Fruit fly (Drosophila melanogaster): Measurements from ENCODE around the gene RhoGAP92B.

Gene RhoGAP92B

DNA sequence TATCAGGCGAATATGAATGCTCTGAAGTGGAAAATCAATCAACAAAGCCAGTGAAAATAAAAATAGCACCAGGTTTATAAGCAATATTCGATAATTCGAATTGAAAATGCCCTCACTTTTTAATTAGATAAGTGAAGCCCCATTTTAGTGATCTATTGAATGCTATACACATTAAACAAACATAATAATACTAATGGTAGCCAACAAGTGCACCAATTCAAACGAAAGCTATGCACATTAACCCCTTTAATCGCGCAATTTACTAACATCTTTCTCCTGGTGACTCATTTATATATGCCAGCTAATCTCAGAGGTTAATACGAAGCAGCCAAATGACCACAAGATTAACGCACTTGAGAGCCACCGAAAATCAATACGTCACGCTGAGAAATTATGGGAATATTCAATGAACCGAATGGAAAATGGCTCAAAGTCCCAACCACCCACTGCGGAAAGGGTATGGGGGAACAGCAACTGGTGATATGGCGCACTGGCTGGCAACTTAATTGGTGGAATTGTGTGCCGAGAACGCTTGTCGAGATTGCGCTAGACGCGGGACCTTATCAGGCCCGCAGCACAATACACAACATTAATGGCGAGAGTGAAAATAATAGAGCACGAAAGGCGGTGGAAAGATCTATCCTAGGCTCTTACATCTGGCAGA is 45.5 kb upstream of the RhoGAP92B start (continued):
- TF ChIP-seq nerfin-1 (tag; optimal IDR thresholded peaks at IDR 0.05) (no peak), amos (GFP tag; IDR thresholded peaks at IDR 0.05; ENCODE audit: partially characterized antibody) (no peak), Gug (GFP tag; IDR thresholded peaks at IDR 0.05) (peak; percentile 39; the same call in 1 of the 4 replicates), CG10209 (GFP tag; optimal IDR thresholded peaks at IDR 0.05) (no peak), dpn (GFP tag; optimal IDR thresholded peaks at IDR 0.05) (no peak), CG12104 (GFP tag; optimal IDR thresholded peaks at IDR 0.05) (no peak), Ets97D (GFP tag; optimal IDR thresholded peaks at IDR 0.05) (no peak), CG7987 (GFP tag; optimal IDR thresholded peaks at IDR 0.05) (peak; percentile 18), wor (GFP tag; IDR thresholded peaks at IDR 0.05) (no peak), fu2 (GFP tag; optimal IDR thresholded peaks at IDR 0.05) (no peak), CG14014 (GFP tag; IDR thresholded peaks at IDR 0.05) (no peak), CG9609 (GFP tag; optimal IDR thresholded peaks at IDR 0.05) (peak; percentile 3), Fer2 (tag; optimal IDR thresholded peaks at IDR 0.05) (no peak), exex (tag; optimal IDR thresholded peaks at IDR 0.05) (peak; percentile 89), CG4854 (GFP tag; optimal IDR thresholded peaks at IDR 0.05) (no peak), CG11696 (GFP tag; IDR thresholded peaks at IDR 0.05) (no peak), slou (GFP tag; optimal IDR thresholded peaks at IDR 0.05) (no peak), HLHmδ (GFP tag; optimal IDR thresholded peaks at IDR 0.05) (no peak), NFAT (GFP tag; IDR thresholded peaks at IDR 0.05) (0 out of 2 replicates have a peak, but pooled peaks have one; percentile 11), CG17361 (GFP tag; IDR thresholded peaks at IDR 0.05) (peak; percentile 53; the same call in 1 of the 3 replicates), CG9437 (GFP tag; optimal IDR thresholded peaks at IDR 0.05) (peak; percentile 12), CG32767 (GFP tag; IDR thresholded peaks at IDR 0.05) (no peak), klu (GFP tag; IDR thresholded peaks at IDR 0.05) (no peak), CG12942 (GFP tag; optimal IDR thresholded peaks at IDR 0.05) (no peak), CG6765 (GFP tag; optimal IDR thresholded peaks at IDR 0.05) (no peak), inv (GFP tag; IDR thresholded peaks at IDR 0.05; ENCODE audit: partially characterized antibody) (no peak), Mrtf (GFP tag; IDR thresholded peaks at IDR 0.05) (no peak), sc (optimal IDR thresholded peaks at IDR 0.05) (no peak), sc (GFP tag; optimal IDR thresholded peaks at IDR 0.05) (no peak), CG11560 (tag; IDR thresholded peaks at IDR 0.05) (no peak), CG10979 (tag; optimal IDR thresholded peaks at IDR 0.05) (no peak), Nf-YC (tag; optimal IDR thresholded peaks at IDR 0.05) (no peak), CG16779 (GFP tag; IDR thresholded peaks at IDR 0.05) (no peak), kah (GFP tag; optimal IDR thresholded peaks at IDR 0.05) (no peak), CG17829 (tag; optimal IDR thresholded peaks at IDR 0.05) (no peak), H15 (GFP tag; IDR thresholded peaks at IDR 0.05) (no peak), CG4282 (GFP tag; optimal IDR thresholded peaks at IDR 0.05) (no peak), ci (GFP tag; IDR thresholded peaks at IDR 0.05) (no peak), knrl (GFP tag; IDR thresholded peaks at IDR 0.05; ENCODE audit: partially characterized antibody) (no peak), gsb-n (tag; optimal IDR thresholded peaks at IDR 0.05) (no peak), vnd (GFP tag; IDR thresholded peaks at IDR 0.05; ENCODE audit: partially characterized antibody) (no peak), B-H2 (GFP tag; optimal IDR thresholded peaks at IDR 0.05) (no peak), CG12391 (tag; optimal IDR thresholded peaks at IDR 0.05) (no peak), CG11093 (GFP tag; IDR thresholded peaks at IDR 0.05) (no peak), dati (GFP tag; IDR thresholded peaks at IDR 0.05) (no peak), CG17385 (GFP tag; optimal IDR thresholded peaks at IDR 0.05) (peak; percentile 2), CG6175 (GFP tag; IDR thresholded peaks at IDR 0.05) (no peak), CG13296 (GFP tag; optimal IDR thresholded peaks at IDR 0.05) (peak; percentile 18), lab (GFP tag; optimal IDR thresholded peaks at IDR 0.05) (peak; percentile 57), HmgD (GFP tag; optimal IDR thresholded peaks at IDR 0.05) (no peak), CG3281 (GFP tag; optimal IDR thresholded peaks at IDR 0.05) (no peak)

Data from whole organism, embryonic.